Worm (Caenorhabditis elegans) whole organism, early embryonic: ENCODE measurements around the gene F46C5.2.

Source experiments
- F13C5.2 ChIP-seq: sonication (generic microtip); optimal IDR thresholded peaks from 2 replicates; lab custom pipeline; 2017; ENCODE audit warnings: mild to moderate bottlenecking, missing genetic modification characterization, inconsistent platforms, missing compliant biosample characterization
- ama-1 ChIP-seq: fragments of 150-350 bp; optimal IDR thresholded peaks from 2 replicates; lab custom pipeline; 2014
- hmbx-1 ChIP-seq: sonication (generic microtip); optimal IDR thresholded peaks from 2 replicates; lab custom pipeline; 2016; ENCODE audit warnings: mild to moderate bottlenecking, missing genetic modification characterization, missing compliant biosample characterization
- hmg-4 ChIP-seq: fragments of 200-800 bp; sonication (Bioruptor generic); optimal IDR thresholded peaks from 2 replicates; lab custom pipeline; 2018; ENCODE audit warnings: mild to moderate bottlenecking, missing genetic modification characterization, missing compliant biosample characterization
- scrt-1 ChIP-seq: fragments of 200-800 bp; sonication (Bioruptor generic); IDR thresholded peaks from 2 replicates; pipeline ENCODE4 v1.3.6; 2022; ENCODE audit warnings: missing genetic modification characterization, missing compliant biosample characterization
- sea-1 ChIP-seq: fragments of 200-800 bp; sonication (Bioruptor generic); conservative IDR thresholded peaks from 2 replicates; pipeline ENCODE4 v1.3.6; 2022; ENCODE audit warnings: missing genetic modification characterization, missing compliant biosample characterization
- tbx-37 ChIP-seq: fragments of 200-800 bp; sonication (Bioruptor generic); conservative IDR thresholded peaks from 2 replicates; pipeline ENCODE4 v1.3.6; 2022; ENCODE audit warnings: missing genetic modification reagents, missing genetic modification characterization, missing compliant biosample characterization
- tra-4 ChIP-seq: sonication (generic microtip); optimal IDR thresholded peaks from 2 replicates; lab custom pipeline; 2017; ENCODE audit warnings: missing genetic modification characterization, missing compliant biosample characterization

ce11 chrII:8854874-8855273 is 25.8 kb upstream of the F46C5.2 start:
- TF ChIP-seq F13C5.2 (no peak), tra-4 (tag; lab: Kevin White, UChicago) (no peak), tbx-37 (GFP tag; lab: Robert Waterston, UW) (no peak), ama-1 (lab: Kevin White, UChicago) (no peak), hmbx-1 (tag; lab: Kevin White, UChicago) (no peak), hmg-4 (GFP tag; lab: Kevin White, UChicago) (no peak), sea-1 (no peak), scrt-1 (GFP tag; lab: Robert Waterston, UW) (no peak)
